Worm (Caenorhabditis elegans) whole organism, early embryonic: ENCODE measurements around the gene ztf-25.

ENCODE experiments used
- B0310.2 ChIP-seq: sonication (generic microtip); optimal IDR thresholded peaks from 2 replicates; lab custom pipeline; 2016; ENCODE audit warnings: mild to moderate bottlenecking, missing genetic modification characterization, missing compliant biosample characterization
- F13C5.2 ChIP-seq: sonication (generic microtip); optimal IDR thresholded peaks from 2 replicates; lab custom pipeline; 2017; ENCODE audit warnings: mild to moderate bottlenecking, missing genetic modification characterization, inconsistent platforms, missing compliant biosample characterization
- aly-1 ChIP-seq: sonication (generic microtip); optimal IDR thresholded peaks from 2 replicates; lab custom pipeline; 2016; ENCODE audit warnings: missing genetic modification characterization, missing compliant biosample characterization
- ama-1 ChIP-seq: fragments of 150-350 bp; optimal IDR thresholded peaks from 2 replicates; lab custom pipeline; 2014
- ceh-13 ChIP-seq: fragments of 200-800 bp; sonication (Bioruptor generic); optimal IDR thresholded peaks from 2 replicates; lab custom pipeline; 2018; ENCODE audit warnings: mild to moderate bottlenecking, missing genetic modification characterization, missing compliant biosample characterization
- ceh-36 ChIP-seq: sonication (generic microtip); optimal IDR thresholded peaks from 2 replicates; lab custom pipeline; 2016; ENCODE audit warnings: missing genetic modification characterization, inconsistent platforms, missing compliant biosample characterization
- ets-7 ChIP-seq: sonication (generic microtip); optimal IDR thresholded peaks from 2 replicates; lab custom pipeline; 2016; ENCODE audit warnings: missing genotype, missing genetic modification characterization, missing compliant biosample characterization
- flt-1 ChIP-seq: fragments of 200-800 bp; sonication (Bioruptor generic); IDR thresholded peaks from 2 replicates; pipeline ENCODE4 v1.3.6; 2022; ENCODE audit warnings: missing genetic modification characterization, missing compliant biosample characterization
- hmbx-1 ChIP-seq: sonication (generic microtip); optimal IDR thresholded peaks from 2 replicates; lab custom pipeline; 2016; ENCODE audit warnings: mild to moderate bottlenecking, missing genetic modification characterization, missing compliant biosample characterization
- hmg-4 ChIP-seq: fragments of 200-800 bp; sonication (Bioruptor generic); optimal IDR thresholded peaks from 2 replicates; lab custom pipeline; 2018; ENCODE audit warnings: mild to moderate bottlenecking, missing genetic modification characterization, missing compliant biosample characterization
- hnd-1 ChIP-seq: sonication (generic microtip); optimal IDR thresholded peaks from 2 replicates; lab custom pipeline; 2016; ENCODE audit warnings: missing genetic modification characterization, missing compliant biosample characterization
- pes-1 ChIP-seq: fragments of 200-800 bp; sonication (Bioruptor generic); IDR thresholded peaks from 2 replicates; pipeline ENCODE4 v1.3.6; 2022; ENCODE audit warnings: missing genetic modification reagents, missing genetic modification characterization, missing compliant biosample characterization
- scrt-1 ChIP-seq: fragments of 200-800 bp; sonication (Bioruptor generic); IDR thresholded peaks from 2 replicates; pipeline ENCODE4 v1.3.6; 2022; ENCODE audit warnings: missing genetic modification characterization, missing compliant biosample characterization
- sea-1 ChIP-seq: fragments of 200-800 bp; sonication (Bioruptor generic); conservative IDR thresholded peaks from 2 replicates; pipeline ENCODE4 v1.3.6; 2022; ENCODE audit warnings: missing genetic modification characterization, missing compliant biosample characterization
- tbx-11 ChIP-seq: fragments of 200-800 bp; sonication (Bioruptor generic); IDR thresholded peaks from 2 replicates; pipeline ENCODE4 v1.3.6; 2022; ENCODE audit warnings: missing genetic modification characterization, missing compliant biosample characterization
- tbx-37 ChIP-seq: fragments of 200-800 bp; sonication (Bioruptor generic); conservative IDR thresholded peaks from 2 replicates; pipeline ENCODE4 v1.3.6; 2022; ENCODE audit warnings: missing genetic modification reagents, missing genetic modification characterization, missing compliant biosample characterization
- tra-4 ChIP-seq: sonication (generic microtip); optimal IDR thresholded peaks from 2 replicates; lab custom pipeline; 2017; ENCODE audit warnings: missing genetic modification characterization, missing compliant biosample characterization

The ztf-25 gene

ce11 chrV:17620266-17620665 is 18.6 kb downstream of the ztf-25 start, which contains the start of gene Y6G8.8:
Gene Y6G8.8 (plus strand): TSS chrV:17620566.
- TF ChIP-seq flt-1 (GFP tag; lab: Robert Waterston, UW) (no peak), aly-1 (tag; lab: Kevin White, UChicago) (no peak), scrt-1 (GFP tag; lab: Robert Waterston, UW) (no peak), tbx-11 (GFP tag; lab: Robert Waterston, UW) (no peak), ceh-36 (tag; lab: Kevin White, UChicago) (no peak), ama-1 (lab: Kevin White, UChicago) (no peak), ceh-13 (no peak), pes-1 (GFP tag; lab: Robert Waterston, UW) (no peak), hnd-1 (tag; lab: Kevin White, UChicago) (no peak), B0310.2 (tag; lab: Kevin White, UChicago) (no peak)

- no peak for TF ChIP-seq hmg-4 (GFP tag; lab: Kevin White, UChicago)
- TF ChIP-seq ceh-36 (tag; lab: Kevin White, UChicago) = no peak
- no peak for TF ChIP-seq ama-1 (lab: Kevin White, UChicago)
- no peak for TF ChIP-seq sea-1 (GFP tag; lab: Robert Waterston, UW)
- TF ChIP-seq tbx-37 (GFP tag; lab: Robert Waterston, UW) = no peak
- TF ChIP-seq hnd-1 (tag; lab: Kevin White, UChicago) = no peak
- TF ChIP-seq F13C5.2 (tag; lab: Kevin White, UChicago) = no peak
- no peak for TF ChIP-seq scrt-1 (GFP tag; lab: Robert Waterston, UW)
- TF ChIP-seq B0310.2 (tag; lab: Kevin White, UChicago) = no peak
- no peak for TF ChIP-seq pes-1 (GFP tag; lab: Robert Waterston, UW)
- no peak for TF ChIP-seq tra-4 (tag; lab: Kevin White, UChicago)
- TF ChIP-seq flt-1 (GFP tag; lab: Robert Waterston, UW) = no peak
- no peak for TF ChIP-seq ceh-13
- no peak for TF ChIP-seq ets-7 (tag; lab: Kevin White, UChicago)
- no peak for TF ChIP-seq hmbx-1 (tag; lab: Kevin White, UChicago)
- no peak for TF ChIP-seq tbx-11 (GFP tag; lab: Robert Waterston, UW)
- TF ChIP-seq aly-1 (tag; lab: Kevin White, UChicago) = no peak
Measured at ce11 chrV:17623230-17623629, 21.6 kb downstream of the ztf-25 start, which contains the start of gene F57G4.1. Gene F57G4.1 (plus strand): TSS chrV:17623530.

ce11 chrV:17624906-17625305 is 23.3 kb downstream of the ztf-25 start, which contains the start of gene F57G4.11:
Gene F57G4.11 (plus strand): TSS chrV:17625206.
- TF ChIP-seq pes-1 (GFP tag; lab: Robert Waterston, UW) (no peak), hnd-1 (tag; lab: Kevin White, UChicago) (no peak), aly-1 (tag; lab: Kevin White, UChicago) (no peak), hmbx-1 (tag; lab: Kevin White, UChicago) (no peak), tbx-11 (GFP tag; lab: Robert Waterston, UW) (no peak), ceh-13 (no peak), sea-1 (GFP tag; lab: Robert Waterston, UW) (no peak)

- TF ChIP-seq pes-1 (GFP tag; lab: Robert Waterston, UW) (no peak), aly-1 (tag; lab: Kevin White, UChicago) (no peak), hmg-4 (GFP tag; lab: Kevin White, UChicago) (no peak)
Measured at ce11 chrV:17628566-17628965, 26.9 kb downstream of the ztf-25 start, which contains the start of gene F57G4.10. Gene F57G4.10 (plus strand): TSS chrV:17628866.

ce11 chrV:17650427-17650826 is 48.8 kb downstream of the ztf-25 start, which contains the start of gene fbxa-192:
Gene fbxa-192 (minus strand): TSS chrV:17650527.
- TF ChIP-seq F13C5.2 (tag; lab: Kevin White, UChicago) (no peak), ets-7 (tag; lab: Kevin White, UChicago) (no peak), scrt-1 (GFP tag; lab: Robert Waterston, UW) (no peak), hmg-4 (GFP tag; lab: Kevin White, UChicago) (no peak), flt-1 (GFP tag; lab: Robert Waterston, UW) (no peak), tra-4 (tag; lab: Kevin White, UChicago) (no peak), pes-1 (GFP tag; lab: Robert Waterston, UW) (no peak), B0310.2 (tag; lab: Kevin White, UChicago) (no peak), hnd-1 (tag; lab: Kevin White, UChicago) (no peak), hmbx-1 (tag; lab: Kevin White, UChicago) (no peak), ceh-36 (tag; lab: Kevin White, UChicago) (no peak), ama-1 (lab: Kevin White, UChicago) (no peak), ceh-13 (no peak), tbx-37 (GFP tag; lab: Robert Waterston, UW) (no peak), tbx-11 (GFP tag; lab: Robert Waterston, UW) (no peak)
